Worm (Caenorhabditis elegans): ENCODE results near the gene mak-2.
A peak's percentile ranks its signal among the peaks of the same experiment; 100 is the strongest.

Gene mak-2

DNA sequence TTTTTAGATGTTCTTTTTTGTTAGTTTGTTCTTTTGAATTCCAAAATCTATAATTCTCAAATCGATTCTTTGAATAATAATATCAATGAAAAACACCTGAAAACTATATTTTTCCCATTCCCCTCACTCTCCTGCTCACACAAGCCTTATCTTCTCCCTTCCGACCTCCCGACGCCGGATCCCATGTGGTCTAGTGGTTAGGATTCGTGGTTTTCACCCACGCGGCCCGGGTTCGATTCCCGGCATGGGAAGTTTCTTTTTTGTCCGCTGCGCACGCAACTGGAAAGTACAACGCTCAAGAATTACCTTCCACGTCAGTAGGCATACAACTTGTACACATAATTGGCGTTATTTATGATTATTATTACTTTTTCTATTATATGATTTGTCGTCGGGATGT lies 42.5 kb upstream of the mak-2 start (continued):
- TF ChIP-seq fkh-10 (GFP tag; optimal IDR thresholded peaks at IDR 0.05) (no peak), C08G9.2 (tag; optimal IDR thresholded peaks at IDR 0.05) (peak; percentile 14), ahr-1 (tag; optimal IDR thresholded peaks at IDR 0.05) (no peak), tbx-2 (tag; optimal IDR thresholded peaks at IDR 0.05) (peak; percentile 34), syd-9 (tag; optimal IDR thresholded peaks at IDR 0.05) (no peak), sdc-2 (tag; optimal IDR thresholded peaks at IDR 0.05) (no peak), ttx-3 (tag; optimal IDR thresholded peaks at IDR 0.05) (no peak), sox-2 (GFP tag; IDR thresholded peaks at IDR 0.05) (no peak), odd-2 (tag; optimal IDR thresholded peaks at IDR 0.05) (no peak), che-1 (tag; optimal IDR thresholded peaks at IDR 0.05) (peak; percentile 53), gmeb-2 (tag; optimal IDR thresholded peaks at IDR 0.05) (peak; percentile 58), unc-55 (GFP tag; optimal IDR thresholded peaks at IDR 0.05) (no peak), lin-11 (tag; optimal IDR thresholded peaks at IDR 0.05) (peak; percentile 37), hlh-13 (GFP tag; optimal IDR thresholded peaks at IDR 0.05) (no peak), madf-2 (tag; optimal IDR thresholded peaks at IDR 0.05) (peak; percentile 23), ceh-24 (tag; optimal IDR thresholded peaks at IDR 0.05) (no peak), pqm-1 (tag; optimal IDR thresholded peaks at IDR 0.05) (no peak), pha-4 (tag; optimal IDR thresholded peaks at IDR 0.05) (no peak), Y22D7AL.16 (tag; optimal IDR thresholded peaks at IDR 0.05) (peak; percentile 57), ceh-6 (GFP tag; optimal IDR thresholded peaks at IDR 0.05) (peak; percentile 61), dve-1 (tag; optimal IDR thresholded peaks at IDR 0.05) (peak; percentile 12), zip-5 (tag; optimal IDR thresholded peaks at IDR 0.05) (no peak), pat-9 (tag; optimal IDR thresholded peaks at IDR 0.05) (peak; percentile 16), pax-1 (tag; optimal IDR thresholded peaks at IDR 0.05) (no peak), ets-4 (tag; optimal IDR thresholded peaks at IDR 0.05) (no peak), T23F11.4 (GFP tag; optimal IDR thresholded peaks at IDR 0.05) (no peak), hlh-8 (tag; optimal IDR thresholded peaks at IDR 0.05) (peak; percentile 26), ceh-18 (tag; optimal IDR thresholded peaks at IDR 0.05) (no peak), K02D7.2 (tag; optimal IDR thresholded peaks at IDR 0.05) (no peak), fax-1 (tag; optimal IDR thresholded peaks at IDR 0.05) (no peak), hlh-6 (tag; optimal IDR thresholded peaks at IDR 0.05) (peak; percentile 33), ceh-14 (tag; optimal IDR thresholded peaks at IDR 0.05) (no peak), ref-2 (tag; optimal IDR thresholded peaks at IDR 0.05) (peak; percentile 13), npax-4 (tag; optimal IDR thresholded peaks at IDR 0.05) (no peak), ceh-19 (GFP tag; optimal IDR thresholded peaks at IDR 0.05) (no peak), tbx-7 (tag; optimal IDR thresholded peaks at IDR 0.05) (no peak), pros-1 (tag; optimal IDR thresholded peaks at IDR 0.05) (no peak)

DNA sequence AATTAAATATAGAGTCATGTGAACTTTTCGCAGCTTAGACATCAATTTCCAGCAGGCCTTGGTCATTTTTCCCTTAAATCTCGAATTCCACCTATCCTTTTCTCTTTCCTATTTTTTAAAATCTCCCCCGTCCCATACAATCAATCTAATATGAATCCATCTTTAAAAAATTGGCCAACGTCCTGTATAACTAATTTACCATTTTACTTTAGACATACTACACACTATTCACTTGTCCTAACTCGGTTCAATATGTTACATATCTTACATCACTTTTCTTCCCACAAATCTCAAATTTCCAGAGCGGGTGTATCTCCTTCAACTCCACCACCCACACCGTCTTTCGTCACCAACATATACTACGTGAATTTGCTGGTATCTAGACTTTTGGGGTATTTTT lies 39.9 kb upstream of the mak-2 start, which contains the start of gene lgc-33:
lgc-33 (plus strand) TSS at position 301 of the 400 bp plus-strand sequence.
- TF ChIP-seq ceh-22 (tag; optimal IDR thresholded peaks at IDR 0.05) = no peak
- no peak for TF ChIP-seq ref-2 (tag; optimal IDR thresholded peaks at IDR 0.05)
- no peak for TF ChIP-seq zip-5 (tag; optimal IDR thresholded peaks at IDR 0.05)
- TF ChIP-seq ceh-30 (tag; optimal IDR thresholded peaks at IDR 0.05) = no peak
- TF ChIP-seq hlh-15 (tag; optimal IDR thresholded peaks at IDR 0.05) = no peak
- no peak for TF ChIP-seq npax-4 (tag; optimal IDR thresholded peaks at IDR 0.05)
- TF ChIP-seq mec-3 (tag; optimal IDR thresholded peaks at IDR 0.05; ENCODE audit: borderline replicate concordance) = no peak
- no peak for TF ChIP-seq ceh-14 (tag; optimal IDR thresholded peaks at IDR 0.05)
- no peak for TF ChIP-seq unc-86 (tag; optimal IDR thresholded peaks at IDR 0.05)
- no peak for TF ChIP-seq unc-55 (GFP tag; optimal IDR thresholded peaks at IDR 0.05)
- TF ChIP-seq ceh-24 (tag; optimal IDR thresholded peaks at IDR 0.05) = no peak
- TF ChIP-seq pha-2 (tag; optimal IDR thresholded peaks at IDR 0.05) = no peak
